Worm (Caenorhabditis elegans): ENCODE data around the gene Y54G2A.10.

DNA sequence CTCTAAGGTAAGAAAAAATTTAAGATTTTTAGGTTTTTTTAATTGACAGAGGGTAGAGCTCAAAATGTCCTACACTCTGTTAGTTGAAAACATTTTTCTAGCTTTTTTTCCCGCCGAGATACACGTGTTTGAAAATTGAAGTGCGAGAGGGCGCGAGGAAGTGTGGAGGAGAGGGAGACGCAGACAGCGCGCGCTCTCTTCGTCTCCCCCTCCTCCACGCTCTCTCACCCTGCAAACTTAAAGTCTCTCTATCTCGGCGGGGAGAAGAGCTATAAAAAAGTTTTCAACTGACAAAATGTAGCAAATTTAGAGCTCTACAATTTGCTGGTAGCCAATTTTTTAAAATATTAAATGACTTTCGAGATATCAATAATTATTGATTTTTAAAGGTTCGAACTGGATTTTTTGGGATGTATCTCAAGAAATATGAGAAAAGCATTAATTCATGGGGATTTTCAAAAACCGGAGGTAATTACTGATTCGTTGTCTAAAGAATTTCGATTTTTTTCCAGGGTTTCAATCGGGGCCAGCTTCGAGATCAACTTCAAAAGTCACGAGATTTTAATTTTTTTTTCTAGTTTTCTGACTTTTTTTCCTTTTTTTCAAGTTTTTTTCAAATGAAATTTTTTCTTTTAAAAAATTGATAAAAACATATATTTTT lies 34.3 kb upstream of the Y54G2A.10 start:
- TF ChIP-seq unc-62 (GFP tag; optimal IDR thresholded peaks at IDR 0.05) (no peak), tbx-2 (tag; optimal IDR thresholded peaks at IDR 0.05) (no peak), aly-2 (tag; optimal IDR thresholded peaks at IDR 0.05) (no peak), zag-1 (tag; optimal IDR thresholded peaks at IDR 0.05) (no peak), lin-39 (tag; optimal IDR thresholded peaks at IDR 0.05) (no peak), unc-39 (tag; optimal IDR thresholded peaks at IDR 0.05) (no peak), nhr-76 (tag; optimal IDR thresholded peaks at IDR 0.05) (no peak)

Measured in whole organism, L3 larva.